Worm (Caenorhabditis elegans) whole organism, L3 larva: ENCODE results near the gene cox-15.

Experiments used
- R02D3.7 ChIP-seq: fragments of 150-350 bp; optimal IDR thresholded peaks from 2 replicates; lab custom pipeline; 2014; ENCODE audit warnings: missing biosample characterization, missing genetic modification characterization
- ZK546.5 ChIP-seq: sonication (generic microtip); optimal IDR thresholded peaks from 2 replicates; lab custom pipeline; 2017; ENCODE audit warnings: missing biosample characterization, missing genetic modification characterization
- aly-2 ChIP-seq: fragments of 150-350 bp; optimal IDR thresholded peaks from 2 replicates; lab custom pipeline; 2014; ENCODE audit warnings: missing biosample characterization, missing genetic modification characterization
- ama-1 ChIP-seq: fragments of 150-350 bp; optimal IDR thresholded peaks from 2 replicates; lab custom pipeline; 2018
- ceh-16 ChIP-seq: sonication (generic microtip); optimal IDR thresholded peaks from 2 replicates; lab custom pipeline; 2017; ENCODE audit warnings: missing biosample characterization, missing genetic modification characterization
- ceh-28 ChIP-seq: fragments of 150-350 bp; optimal IDR thresholded peaks from 2 replicates; lab custom pipeline; 2014; ENCODE audit warnings: missing biosample characterization, missing genetic modification reagents, missing genetic modification characterization
- ceh-82 ChIP-seq: fragments of 150-350 bp; optimal IDR thresholded peaks from 2 replicates; lab custom pipeline; 2014; ENCODE audit warnings: missing biosample characterization, missing genetic modification characterization
- ceh-9 ChIP-seq: sonication (generic microtip); optimal IDR thresholded peaks from 2 replicates; lab custom pipeline; 2018; ENCODE audit warnings: missing biosample characterization, missing genetic modification characterization
- egl-27 ChIP-seq: sonication (generic microtip); optimal IDR thresholded peaks from 4 replicates; lab custom pipeline; 2017; ENCODE audit warnings: missing biosample characterization, missing genetic modification reagents, missing genetic modification characterization
- elt-1 ChIP-seq: fragments of 150-350 bp; optimal IDR thresholded peaks from 2 replicates; lab custom pipeline; 2014; ENCODE audit warnings: missing biosample characterization, missing genetic modification characterization
- elt-2 ChIP-seq: sonication (generic microtip); optimal IDR thresholded peaks from 2 replicates; lab custom pipeline; 2016; ENCODE audit warnings: missing genetic modification reagents, mild to moderate bottlenecking, missing genetic modification characterization, missing compliant biosample characterization
- elt-3 ChIP-seq, 3 experiments: fragments of 150-350 bp in 1 of 3; sonication (generic microtip) in 2 of 3; optimal IDR thresholded peaks; 2 replicates in 2 of 3; 4 replicates in 1 of 3; lab custom pipeline; 2014 to 2017; ENCODE audit warnings: missing biosample characterization in 3 of 3, missing genetic modification characterization in 3 of 3
- eor-1 ChIP-seq, 2 experiments: fragments of 150-350 bp; optimal IDR thresholded peaks; 2 replicates each; lab custom pipeline; 2014 to 2018; ENCODE audit warnings: missing biosample characterization in 2 of 2, missing genetic modification characterization in 2 of 2
- fkh-2 ChIP-seq: fragments of 150-350 bp; optimal IDR thresholded peaks from 2 replicates; lab custom pipeline; 2014; ENCODE audit warnings: missing biosample characterization, missing genetic modification reagents, missing genetic modification characterization
- fos-1 ChIP-seq: fragments of 150-350 bp; optimal IDR thresholded peaks from 2 replicates; lab custom pipeline; 2014; ENCODE audit warnings: missing biosample characterization, missing genetic modification characterization
- hmg-11 ChIP-seq: sonication (generic microtip); optimal IDR thresholded peaks from 2 replicates; lab custom pipeline; 2016; ENCODE audit warnings: missing genetic modification characterization, missing compliant biosample characterization
- lin-15B ChIP-seq: fragments of 150-350 bp; optimal IDR thresholded peaks from 2 replicates; lab custom pipeline; 2014; ENCODE audit warnings: missing biosample characterization, missing genetic modification characterization
- lin-39 ChIP-seq: fragments of 150-350 bp; optimal IDR thresholded peaks from 2 replicates; lab custom pipeline; 2018; ENCODE audit warnings: missing biosample characterization, missing genetic modification reagents, missing genetic modification characterization
- lsy-12 ChIP-seq: sonication (generic microtip); optimal IDR thresholded peaks from 2 replicates; lab custom pipeline; 2016; ENCODE audit warnings: mild to moderate bottlenecking, missing genetic modification characterization, missing compliant biosample characterization
- mdl-1 ChIP-seq: fragments of 150-350 bp; optimal IDR thresholded peaks from 2 replicates; lab custom pipeline; 2014; ENCODE audit warnings: missing biosample characterization, missing genetic modification characterization
- mml-1 ChIP-seq: fragments of 150-350 bp; sonication (generic microtip); optimal IDR thresholded peaks from 3 replicates; lab custom pipeline; 2014; ENCODE audit warnings: missing biosample characterization, missing genetic modification characterization
- nfya-1 ChIP-seq: sonication (generic microtip); optimal IDR thresholded peaks from 2 replicates; lab custom pipeline; 2017; ENCODE audit warnings: missing genetic modification characterization, mild to moderate bottlenecking, missing compliant biosample characterization, antibody characterized with exemption, moderate library complexity; ENCODE audit not compliant: insufficient read depth
- nhr-237 ChIP-seq: fragments of 150-350 bp; optimal IDR thresholded peaks from 2 replicates; lab custom pipeline; 2014; ENCODE audit warnings: missing biosample characterization, missing genetic modification characterization
- nhr-25 ChIP-seq: sonication (generic microtip); optimal IDR thresholded peaks from 2 replicates; lab custom pipeline; 2017; ENCODE audit warnings: missing biosample characterization, missing genetic modification characterization
- nhr-28 ChIP-seq: fragments of 150-350 bp; optimal IDR thresholded peaks from 2 replicates; lab custom pipeline; 2014; ENCODE audit warnings: missing biosample characterization, missing genetic modification characterization
- nhr-43 ChIP-seq: sonication (generic microtip); optimal IDR thresholded peaks from 2 replicates; lab custom pipeline; 2016; ENCODE audit warnings: mild to moderate bottlenecking, missing genetic modification characterization, missing compliant biosample characterization; ENCODE audit not compliant: poor library complexity, severe bottlenecking
- nhr-67 ChIP-seq: fragments of 150-350 bp; optimal IDR thresholded peaks from 2 replicates; lab custom pipeline; 2014; ENCODE audit warnings: missing biosample characterization, missing genetic modification characterization
- nhr-77 ChIP-seq: fragments of 150-350 bp; optimal IDR thresholded peaks from 2 replicates; lab custom pipeline; 2014; ENCODE audit warnings: missing biosample characterization, missing genetic modification characterization
- pha-4 ChIP-seq: fragments of 150-350 bp; optimal IDR thresholded peaks from 2 replicates; lab custom pipeline; 2014; ENCODE audit warnings: missing biosample characterization, missing genetic modification reagents, missing genetic modification characterization
- sea-2 ChIP-seq: fragments of 150-350 bp; sonication (generic microtip); optimal IDR thresholded peaks from 4 replicates; lab custom pipeline; 2014; ENCODE audit warnings: missing biosample characterization, missing genetic modification reagents, missing genetic modification characterization
- snpc-4 ChIP-seq: fragments of 150-350 bp; optimal IDR thresholded peaks from 2 replicates; lab custom pipeline; 2014; ENCODE audit warnings: missing biosample characterization, missing genetic modification characterization
- unc-39 ChIP-seq: sonication (generic microtip); optimal IDR thresholded peaks from 4 replicates; lab custom pipeline; 2017; ENCODE audit warnings: missing biosample characterization, missing genetic modification characterization
- unc-62 ChIP-seq: fragments of 150-350 bp; sonication (generic microtip); optimal IDR thresholded peaks from 4 replicates; lab custom pipeline; 2014; ENCODE audit warnings: missing biosample characterization, missing genetic modification reagents, missing genetic modification characterization
- ztf-11 ChIP-seq: fragments of 150-350 bp; optimal IDR thresholded peaks from 2 replicates; lab custom pipeline; 2014; ENCODE audit warnings: missing biosample characterization, missing genetic modification characterization
- ztf-4 ChIP-seq: fragments of 150-350 bp; optimal IDR thresholded peaks from 2 replicates; lab custom pipeline; 2014; ENCODE audit warnings: missing biosample characterization, missing genetic modification characterization

cox-15 gene

DNA sequence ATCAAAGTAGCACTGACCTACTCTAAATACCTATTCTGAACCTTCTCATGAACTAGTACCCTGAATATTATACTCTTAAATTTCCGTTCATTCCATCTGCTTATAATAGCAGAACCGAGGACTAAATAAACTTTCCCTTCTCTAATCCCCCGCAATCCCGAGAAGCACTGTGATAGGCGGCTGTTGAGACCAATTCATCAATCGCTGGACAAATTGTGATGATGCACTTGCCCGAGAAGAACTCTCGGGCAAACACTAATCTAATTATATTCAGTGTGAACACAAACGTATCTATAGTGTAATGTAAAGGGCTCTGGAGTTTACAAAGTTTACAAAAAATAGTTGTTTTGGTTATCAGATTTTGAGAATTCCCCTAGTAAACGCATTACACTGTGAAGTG, 40.1 kb upstream of the cox-15 start:
- TF ChIP-seq egl-27 (no peak), aly-2 (no peak), mdl-1 (tag; lab: Kevin White, UChicago) (no peak), nhr-77 (tag; lab: Kevin White, UChicago) (no peak)
- TF ChIP-seq, all 47 proteins: peak for 0

DNA sequence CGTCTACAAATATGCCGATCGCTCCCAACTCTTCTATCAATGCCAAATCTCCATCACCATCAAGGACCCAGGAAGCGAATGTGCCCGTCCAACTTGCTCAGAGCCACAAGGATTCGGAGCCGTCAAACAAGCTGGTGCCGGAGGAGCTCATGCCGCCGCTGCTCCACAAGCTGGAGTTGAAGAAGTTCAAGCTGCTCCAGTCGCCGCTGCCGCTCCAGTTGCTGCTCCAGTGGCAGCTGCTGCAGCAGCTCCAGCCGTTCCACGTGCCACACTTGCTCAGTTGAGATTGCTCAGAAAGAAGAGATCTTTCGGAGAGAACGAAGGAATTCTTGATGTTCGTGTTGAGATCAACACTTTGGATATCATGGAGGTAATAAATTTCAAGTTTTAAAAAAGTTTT, 36.1 kb upstream of the cox-15 start:
- no peak for TF ChIP-seq aly-2
- TF ChIP-seq nhr-43 = no peak
- no peak for TF ChIP-seq elt-3 (tag; optimal IDR thresholded peaks at IDR 0.05; lab: Kevin White, UChicago)

DNA sequence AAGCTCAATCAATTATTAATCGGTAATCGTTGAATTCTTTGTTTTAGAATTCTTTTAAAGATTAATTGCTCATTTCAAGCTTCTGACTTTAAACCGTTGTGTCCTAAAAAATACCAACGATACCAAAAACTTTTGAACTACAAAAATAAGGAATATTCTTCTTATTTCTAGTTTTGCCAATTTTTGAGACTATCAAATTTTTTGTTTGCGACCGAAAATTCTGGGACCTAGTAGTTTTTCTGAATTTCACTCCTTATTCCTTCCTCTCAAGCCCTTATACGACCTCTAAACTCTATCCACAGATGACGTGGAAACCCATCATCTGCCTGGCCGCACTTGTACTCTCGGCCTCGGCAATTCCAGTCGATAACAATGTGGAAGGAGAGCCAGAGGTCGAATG, 34.1 kb upstream of the cox-15 start, which contains the start of gene cut-1:
cut-1 (plus strand) TSS at position 301 of the 400 bp plus-strand sequence.
- TF ChIP-seq lin-15B (tag; lab: Kevin White, UChicago) (no peak), mml-1 (tag; lab: Kevin White, UChicago) (no peak), ceh-28 (tag; lab: Kevin White, UChicago) (no peak), ama-1 (no peak)

DNA sequence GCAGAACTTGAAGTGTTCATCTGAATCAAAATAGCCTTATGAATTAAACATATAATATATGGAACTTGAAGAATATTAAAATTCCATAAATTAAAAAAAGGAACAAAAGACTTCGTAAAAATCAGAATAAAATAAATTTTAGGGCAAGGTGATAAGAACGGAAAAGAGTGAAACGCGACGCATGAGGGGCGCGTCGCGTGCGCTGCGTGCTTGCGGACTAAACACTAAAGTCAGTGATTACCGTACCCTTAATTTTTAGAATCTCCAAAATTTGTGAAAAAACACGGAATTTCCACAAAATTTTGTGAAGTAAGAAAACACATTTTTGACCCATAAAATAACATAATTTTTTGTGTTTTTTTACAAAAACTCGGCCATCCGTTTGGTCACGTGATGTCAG, 26.4 kb upstream of the cox-15 start, which contains the start of gene T05B9.1:
T05B9.1 (minus strand) TSS at position 20 of the 400 bp plus-strand sequence.
- no peak for TF ChIP-seq mml-1 (tag; lab: Kevin White, UChicago)
- no peak for TF ChIP-seq nhr-43
- no peak for TF ChIP-seq ceh-9 (tag; lab: Kevin White, UChicago)
- TF ChIP-seq ztf-11 (tag; lab: Kevin White, UChicago) = no peak
- TF ChIP-seq pha-4 = no peak
- TF ChIP-seq fos-1 (tag; lab: Kevin White, UChicago) = no peak
- TF ChIP-seq lsy-12 (tag; lab: Kevin White, UChicago) = no peak
- no peak for TF ChIP-seq nhr-25 (tag; lab: Kevin White, UChicago)

DNA sequence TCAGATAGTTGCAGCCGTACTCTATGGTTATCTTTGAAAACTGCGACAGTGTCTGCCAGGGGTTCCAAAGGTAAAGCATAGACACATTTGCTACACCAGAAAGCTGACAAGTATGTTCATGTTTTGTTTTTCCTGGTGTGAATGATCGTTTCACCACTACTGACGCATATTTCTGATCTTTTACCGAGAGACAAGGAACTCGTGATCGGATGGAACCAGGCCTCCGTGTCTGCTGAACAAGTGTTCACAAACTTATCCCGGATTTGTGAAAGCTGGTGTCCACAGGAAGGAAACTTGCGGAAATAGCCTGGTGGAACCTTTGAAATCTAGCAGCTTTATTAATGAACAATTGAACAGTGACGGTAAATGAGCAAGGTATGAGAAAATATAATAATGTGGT, 25.0 kb upstream of the cox-15 start:
- TF ChIP-seq nfya-1 = no peak
- TF ChIP-seq unc-62 (GFP tag; lab: Kevin White, UChicago) = no peak
- no peak for TF ChIP-seq unc-39 (tag; lab: Kevin White, UChicago)
- no peak for TF ChIP-seq lin-39 (tag; lab: Kevin White, UChicago)
- no peak for TF ChIP-seq lsy-12 (tag; lab: Kevin White, UChicago)
- no peak for TF ChIP-seq elt-3 (tag; optimal IDR thresholded peaks at IDR 0.05; lab: Kevin White, UChicago)
- TF ChIP-seq elt-1 (tag; lab: Kevin White, UChicago) = no peak
- TF ChIP-seq elt-2 (tag; lab: Kevin White, UChicago) = no peak
- no peak for TF ChIP-seq ama-1
- no peak for TF ChIP-seq ceh-28 (tag; lab: Kevin White, UChicago)

DNA sequence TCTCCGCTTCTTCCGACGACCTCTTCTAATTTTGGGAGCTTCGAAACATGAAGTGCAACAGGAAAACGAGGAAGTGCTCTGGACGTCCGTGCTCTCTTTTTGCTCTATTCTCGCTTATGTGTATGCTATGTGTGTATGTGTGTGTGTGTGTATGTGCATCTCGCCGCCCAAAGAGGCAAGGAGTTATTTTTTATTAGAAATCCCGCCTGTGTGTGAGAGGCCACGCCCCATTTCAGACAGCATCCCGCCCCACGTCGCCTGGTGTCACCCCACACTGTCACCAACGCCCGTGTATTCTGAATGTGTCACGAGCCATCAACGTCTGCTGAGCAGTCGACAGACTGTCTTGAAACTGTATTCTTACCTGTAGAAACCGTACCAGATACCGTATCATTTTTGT, 20.8 kb upstream of the cox-15 start, which contains the start of gene T05B9.2:
T05B9.2 (plus strand) TSS at position 301 of the 400 bp plus-strand sequence.
- TF ChIP-seq mml-1 (tag; lab: Kevin White, UChicago) (no peak), hmg-11 (no peak), nhr-28 (tag; lab: Kevin White, UChicago) (no peak), elt-3 (tag; optimal IDR thresholded peaks at IDR 0.05; lab: Kevin White, UChicago) (no peak), sea-2 (GFP tag; lab: Kevin White, UChicago) (no peak), ZK546.5 (tag; lab: Kevin White, UChicago) (no peak), snpc-4 (tag; lab: Kevin White, UChicago) (no peak), elt-2 (tag; lab: Kevin White, UChicago) (no peak), egl-27 (no peak), fkh-2 (tag; lab: Kevin White, UChicago) (no peak), R02D3.7 (tag; lab: Kevin White, UChicago) (no peak), nhr-77 (tag; lab: Kevin White, UChicago) (no peak), nhr-67 (no peak), ama-1 (no peak)

DNA sequence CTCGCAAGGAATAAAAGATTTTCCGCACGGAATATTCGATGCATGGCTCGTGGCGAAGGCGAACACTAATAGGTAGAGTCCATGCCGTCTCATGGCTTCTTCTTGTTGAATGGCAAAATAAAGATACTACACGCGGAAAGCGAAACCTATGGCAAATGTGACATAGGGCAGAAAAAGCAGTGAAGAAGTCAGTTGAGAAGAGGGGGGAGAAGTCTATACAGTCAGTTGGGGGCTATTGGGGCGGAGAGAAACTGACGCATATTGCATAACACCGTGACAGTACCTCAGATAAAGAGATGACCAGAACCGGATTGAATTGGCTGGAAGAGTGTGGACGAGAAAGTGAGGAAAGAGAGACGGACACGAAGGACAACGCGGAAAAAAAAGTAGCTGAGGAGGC, 12.7 kb upstream of the cox-15 start, which contains the start of gene T06D8.10:
T06D8.10 (minus strand) TSS at position 101 of the 400 bp plus-strand sequence.
- no peak for TF ChIP-seq elt-2 (tag; lab: Kevin White, UChicago)
- no peak for TF ChIP-seq ceh-82 (tag; lab: Kevin White, UChicago)
- peak; percentile 81 for TF ChIP-seq nhr-25 (tag; lab: Kevin White, UChicago)
- no peak for TF ChIP-seq nhr-237 (tag; lab: Kevin White, UChicago)
- TF ChIP-seq ztf-4 (tag; lab: Kevin White, UChicago) = no peak
- no peak for TF ChIP-seq ceh-16 (tag; lab: Kevin White, UChicago)
- TF ChIP-seq eor-1 (tag; optimal IDR thresholded peaks at IDR 0.05; lab: Kevin White, UChicago) = no peak
- TF ChIP-seq nhr-43 = peak; percentile 10
- TF ChIP-seq nhr-77 (tag; lab: Kevin White, UChicago) = no peak
- TF ChIP-seq lsy-12 (tag; lab: Kevin White, UChicago) = no peak
